Fruit fly (Drosophila melanogaster) whole organism, prepupa: Measurements from ENCODE around the gene Cog3.

Experiments
- Blimp-1 ChIP-seq: fragments of 200-800 bp; sonication (Bioruptor generic); optimal IDR thresholded peaks from 3 replicates; lab custom pipeline; 2017; ENCODE audit warnings: missing biosample characterization, missing genetic modification characterization, mild to moderate bottlenecking, moderate library complexity, missing genetic modification reagents
- CG11902 ChIP-seq: fragments of 200-800 bp; sonication (Bioruptor generic); optimal IDR thresholded peaks from 3 replicates; lab custom pipeline; 2016; ENCODE audit warnings: missing biosample characterization, missing genetic modification characterization
- CG6163 ChIP-seq: fragments of 200-800 bp; sonication (Bioruptor generic); IDR thresholded peaks from 3 replicates; pipeline ENCODE4 v1.3.6; 2022; ENCODE audit warnings: missing biosample characterization, missing genetic modification characterization
- CG8119 ChIP-seq: fragments of 200-800 bp; sonication (Bioruptor generic); IDR thresholded peaks from 3 replicates; pipeline ENCODE4 v1.3.6; 2022; ENCODE audit warnings: missing biosample characterization, missing genetic modification characterization
- CG8319 ChIP-seq: fragments of 200-800 bp; sonication (Bioruptor generic); optimal IDR thresholded peaks from 3 replicates; lab custom pipeline; 2016; ENCODE audit warnings: missing biosample characterization, missing genetic modification characterization
- Hr38 ChIP-seq: sonication (Bioruptor generic); optimal IDR thresholded peaks from 2 replicates; lab custom pipeline; 2016; ENCODE audit warnings: missing biosample characterization, missing genetic modification characterization
- Sox102F ChIP-seq: fragments of 200-800 bp; sonication (Bioruptor generic); optimal IDR thresholded peaks from 2 replicates; lab custom pipeline; 2016; ENCODE audit warnings: missing biosample characterization, mild to moderate bottlenecking, missing genetic modification characterization
- Sox14 ChIP-seq: fragments of 200-800 bp; sonication (Bioruptor generic); optimal IDR thresholded peaks from 3 replicates; lab custom pipeline; 2016; ENCODE audit warnings: missing biosample characterization, missing genetic modification characterization
- Sox15 ChIP-seq: fragments of 200-800 bp; sonication (Bioruptor generic); optimal IDR thresholded peaks from 3 replicates; lab custom pipeline; 2016; ENCODE audit warnings: missing biosample characterization, missing genetic modification characterization
- eg ChIP-seq: fragments of 200-800 bp; sonication (Bioruptor generic); IDR thresholded peaks from 3 replicates; pipeline ENCODE4 v1.3.6; 2022; ENCODE audit warnings: missing biosample characterization, missing genetic modification characterization
- fd59A ChIP-seq: fragments of 200-800 bp; sonication (Bioruptor generic); optimal IDR thresholded peaks from 2 replicates; lab custom pipeline; 2017; ENCODE audit warnings: missing biosample characterization, mild to moderate bottlenecking, missing genetic modification characterization, missing genetic modification reagents
- svp ChIP-seq: fragments of 200-800 bp; sonication (Bioruptor generic); peaks from one replicate; lab custom pipeline; 2016; ENCODE audit warnings: missing biosample characterization, missing genetic modification characterization
- topi ChIP-seq: fragments of 200-800 bp; sonication (Bioruptor generic); optimal IDR thresholded peaks from 3 replicates; lab custom pipeline; 2016; ENCODE audit warnings: missing biosample characterization, missing genetic modification characterization

dm6 chr2L:3441673-3442072, 15.2 kb downstream of the Cog3 start:
- TF ChIP-seq svp (GFP tag; lab: Kevin White, UChicago) (peak; percentile 64), Sox14 (peak; percentile 7), topi (GFP tag; lab: Kevin White, UChicago) (peak; percentile 6), Blimp-1 (GFP tag; lab: Kevin White, UChicago) (no peak), Sox102F (GFP tag; lab: Kevin White, UChicago) (no peak), Sox15 (GFP tag; lab: Kevin White, UChicago) (no peak), CG11902 (no peak), CG8119 (peak; percentile 61; the same call in 2 of the 3 replicates), eg (GFP tag; lab: Robert Waterston, UW) (peak; percentile 67), fd59A (no peak), Hr38 (GFP tag; lab: Kevin White, UChicago) (no peak), CG8319 (no peak), CG6163 (GFP tag; lab: Robert Waterston, UW) (peak; percentile 58; the same call in 2 of the 3 replicates)
